Worm (Caenorhabditis elegans): Measurements from ENCODE around the gene ZK892.4.

The ZK892.4 gene

ce11 chrII:10028195-10028594 lies 21.8 kb downstream of the ZK892.4 start, which contains the start of gene F52H3.6:
F52H3.6 (minus strand) TSS chrII:10028422.
- TF ChIP-seq nhr-76 (tag; optimal IDR thresholded peaks at IDR 0.05), result no peak
- peak; percentile 16 for TF ChIP-seq elt-2 (tag; optimal IDR thresholded peaks at IDR 0.05)
- TF ChIP-seq lin-35 (GFP tag; optimal IDR thresholded peaks at IDR 0.05), result peak in 1 of 2 experiments; percentile 10
- no peak for TF ChIP-seq nhr-12 (tag; optimal IDR thresholded peaks at IDR 0.05)
- no peak for TF ChIP-seq unc-130 (tag; optimal IDR thresholded peaks at IDR 0.05)
- TF ChIP-seq pax-3 (tag; optimal IDR thresholded peaks at IDR 0.05), result no peak
- TF ChIP-seq efl-1 (optimal IDR thresholded peaks at IDR 0.05), result no peak
- TF ChIP-seq efl-1 (GFP tag; optimal IDR thresholded peaks at IDR 0.05 in 1 of 2), result peak in 1 of 2 experiments; percentile 21

- TF ChIP-seq nhr-90 (tag; optimal IDR thresholded peaks at IDR 0.05; ENCODE audit: poor library complexity), result peak; percentile 58
- TF ChIP-seq rnt-1 (tag; optimal IDR thresholded peaks at IDR 0.05), result no peak
- peak; percentile 32; the same call in 1 of the 2 replicates for TF ChIP-seq nhr-19 (GFP tag; conservative IDR thresholded peaks at IDR 0.05)
- TF ChIP-seq tbx-2 (tag; optimal IDR thresholded peaks at IDR 0.05), result peak; percentile 13
- no peak for TF ChIP-seq C34B4.2 (tag; optimal IDR thresholded peaks at IDR 0.05)
- peak; percentile 60 for TF ChIP-seq nhr-71 (tag; optimal IDR thresholded peaks at IDR 0.05)
- TF ChIP-seq ztf-4 (tag; optimal IDR thresholded peaks at IDR 0.05), result no peak
- no peak for TF ChIP-seq skn-1 (tag; optimal IDR thresholded peaks at IDR 0.05)
- TF ChIP-seq mep-1 (tag; optimal IDR thresholded peaks at IDR 0.05), result peak; percentile 44
- no peak for TF ChIP-seq ztf-11 (tag; optimal IDR thresholded peaks at IDR 0.05)
- peak; percentile 84 for TF ChIP-seq blmp-1 (tag; optimal IDR thresholded peaks at IDR 0.05)
- TF ChIP-seq nhr-47 (tag; optimal IDR thresholded peaks at IDR 0.05), result no peak
- no peak for TF ChIP-seq efl-1 (optimal IDR thresholded peaks at IDR 0.05)
- no peak for TF ChIP-seq efl-1 (GFP tag; optimal IDR thresholded peaks at IDR 0.05 in 1 of 2)
- no peak for TF ChIP-seq lir-3 (tag; optimal IDR thresholded peaks at IDR 0.05; ENCODE audit: poor library complexity)
- TF ChIP-seq nhr-84 (tag; optimal IDR thresholded peaks at IDR 0.05), result no peak
- peak in 1 of 2 experiments; percentile 8 for TF ChIP-seq lsy-2 (tag; optimal IDR thresholded peaks at IDR 0.05)
- TF ChIP-seq mab-9 (GFP tag; IDR thresholded peaks at IDR 0.05), result no peak
- peak; percentile 73 for TF ChIP-seq lin-14 (GFP tag; optimal IDR thresholded peaks at IDR 0.05)
- peak in 1 of 2 experiments; percentile 57 for TF ChIP-seq lin-35 (GFP tag; optimal IDR thresholded peaks at IDR 0.05)
- TF ChIP-seq elt-2 (tag; optimal IDR thresholded peaks at IDR 0.05), result peak; percentile 53
- TF ChIP-seq mdl-1 (tag; optimal IDR thresholded peaks at IDR 0.05), result no peak
- peak in 4 of 6 experiments; percentile 24 to 85 (median 59) for TF ChIP-seq elt-3 (tag; optimal IDR thresholded peaks at IDR 0.05)
- TF ChIP-seq aha-1 (tag; optimal IDR thresholded peaks at IDR 0.05), result no peak
- no peak for TF ChIP-seq aly-2 (tag; optimal IDR thresholded peaks at IDR 0.05)
- TF ChIP-seq nhr-85 (tag), result peak; percentile 90
- TF ChIP-seq snu-23 (GFP tag; optimal IDR thresholded peaks at IDR 0.05), result peak; percentile 59
- TF ChIP-seq vab-15 (tag; optimal IDR thresholded peaks at IDR 0.05), result no peak
- no peak for TF ChIP-seq C04F5.9 (tag; optimal IDR thresholded peaks at IDR 0.05)
- TF ChIP-seq nhr-20 (tag; optimal IDR thresholded peaks at IDR 0.05), result peak; percentile 75
- TF ChIP-seq C16A3.4 (tag; optimal IDR thresholded peaks at IDR 0.05), result no peak
These were observed 22.7 kb downstream of the ZK892.4 start for ce11 chrII:10029044-10029443.

- no peak for TF ChIP-seq efl-1 (optimal IDR thresholded peaks at IDR 0.05)
- no peak for TF ChIP-seq efl-1 (GFP tag; optimal IDR thresholded peaks at IDR 0.05 in 1 of 2)
- TF ChIP-seq C04F5.9 (tag; optimal IDR thresholded peaks at IDR 0.05), result no peak
- no peak for TF ChIP-seq nhr-11 (tag; optimal IDR thresholded peaks at IDR 0.05)
- TF ChIP-seq lin-35 (GFP tag; optimal IDR thresholded peaks at IDR 0.05), result no peak
- TF ChIP-seq sptf-1 (tag; optimal IDR thresholded peaks at IDR 0.05), result no peak
- TF ChIP-seq lin-13 (GFP tag; optimal IDR thresholded peaks at IDR 0.05), result no peak
- TF ChIP-seq nhr-19 (GFP tag; conservative IDR thresholded peaks at IDR 0.05), result no peak
- TF ChIP-seq hlh-4 (tag; optimal IDR thresholded peaks at IDR 0.05), result no peak
- TF ChIP-seq nhr-76 (tag; optimal IDR thresholded peaks at IDR 0.05), result no peak
- no peak for TF ChIP-seq swsn-7 (tag; optimal IDR thresholded peaks at IDR 0.05)
- no peak for TF ChIP-seq ceh-90 (tag; optimal IDR thresholded peaks at IDR 0.05)
- TF ChIP-seq ceh-88 (GFP tag; IDR thresholded peaks at IDR 0.05), result no peak
- TF ChIP-seq nhr-12 (tag; optimal IDR thresholded peaks at IDR 0.05), result no peak
- no peak for TF ChIP-seq lir-3 (tag; optimal IDR thresholded peaks at IDR 0.05; ENCODE audit: poor library complexity)
- TF ChIP-seq ceh-8 (GFP tag; optimal IDR thresholded peaks at IDR 0.05), result no peak
These were observed 23.5 kb downstream of the ZK892.4 start, which contains the start of gene ttc-36 for ce11 chrII:10029890-10030289. ttc-36 (plus strand) TSS chrII:10030190.
